Worm (Caenorhabditis elegans) whole organism, young adult: Measurements from ENCODE around the gene glt-4.

ENCODE experiments used
- B0261.1 ChIP-seq: sonication (generic microtip); optimal IDR thresholded peaks from 2 replicates; lab custom pipeline; 2016; ENCODE audit warnings: mild to moderate bottlenecking, missing genetic modification characterization, moderate library complexity, missing compliant biosample characterization
- B0336.3 ChIP-seq: fragments of 200-800 bp; sonication (Bioruptor generic); IDR thresholded peaks from 2 replicates; pipeline ENCODE4 v1.3.6; 2022; ENCODE audit warnings: missing genetic modification characterization, missing compliant biosample characterization
- F22D6.2 ChIP-seq: sonication (generic microtip); optimal IDR thresholded peaks from 2 replicates; lab custom pipeline; 2016; ENCODE audit warnings: mild to moderate bottlenecking, missing genetic modification characterization, missing compliant biosample characterization
- F52B5.7 ChIP-seq: sonication (generic microtip); optimal IDR thresholded peaks from 2 replicates; lab custom pipeline; 2016; ENCODE audit warnings: mild to moderate bottlenecking, missing genetic modification characterization, missing compliant biosample characterization
- K12H6.12 ChIP-seq: fragments of 200-800 bp; sonication (Bioruptor generic); optimal IDR thresholded peaks from 2 replicates; lab custom pipeline; 2018; ENCODE audit warnings: mild to moderate bottlenecking, missing genetic modification characterization, missing compliant biosample characterization
- T26A5.8 ChIP-seq: sonication (generic microtip); optimal IDR thresholded peaks from 2 replicates; lab custom pipeline; 2016; ENCODE audit warnings: missing genetic modification characterization, missing compliant biosample characterization
- Y53G8AR.9 ChIP-seq: fragments of 200-800 bp; sonication (Bioruptor generic); conservative IDR thresholded peaks from 2 replicates; pipeline ENCODE4 v1.3.6; 2022; ENCODE audit warnings: missing genetic modification reagents, missing genetic modification characterization, missing compliant biosample characterization
- ZK185.1 ChIP-seq: sonication (generic microtip); optimal IDR thresholded peaks from 2 replicates; lab custom pipeline; 2016; ENCODE audit warnings: mild to moderate bottlenecking, missing genetic modification characterization, missing compliant biosample characterization; ENCODE audit not compliant: poor library complexity, severe bottlenecking
- ama-1 ChIP-seq, 3 experiments: fragments of 150-350 bp in 1 of 3; sonication (generic microtip) in 2 of 3; optimal IDR thresholded peaks; 2 replicates each; lab custom pipeline; 2014 to 2018; ENCODE audit warnings: missing biosample characterization in 2 of 3, missing genetic modification characterization in 2 of 3, missing genetic modification reagents in 2 of 3
- attf-5 ChIP-seq: fragments of 200-800 bp; sonication (Bioruptor generic); optimal IDR thresholded peaks from 2 replicates; lab custom pipeline; 2018; ENCODE audit warnings: mild to moderate bottlenecking, missing genetic modification characterization, missing compliant biosample characterization
- ceh-27 ChIP-seq: fragments of 200-800 bp; sonication (Bioruptor generic); optimal IDR thresholded peaks from 2 replicates; lab custom pipeline; 2018; ENCODE audit warnings: mild to moderate bottlenecking, missing genetic modification characterization, moderate library complexity, missing compliant biosample characterization
- ceh-40 ChIP-seq: fragments of 200-800 bp; sonication (Bioruptor generic); IDR thresholded peaks from 2 replicates; pipeline ENCODE4 v1.3.6; 2022; ENCODE audit warnings: missing genetic modification characterization, missing compliant biosample characterization
- chd-7 ChIP-seq: sonication (generic microtip); optimal IDR thresholded peaks from 2 replicates; lab custom pipeline; 2016; ENCODE audit warnings: mild to moderate bottlenecking, missing genetic modification characterization, moderate library complexity, missing compliant biosample characterization
- die-1 ChIP-seq: sonication (generic microtip); optimal IDR thresholded peaks from 2 replicates; lab custom pipeline; 2016; ENCODE audit warnings: missing genotype, mild to moderate bottlenecking, missing genetic modification characterization, missing compliant biosample characterization
- dox-1 ChIP-seq: fragments of 200-800 bp; sonication (Bioruptor generic); IDR thresholded peaks from 2 replicates; pipeline ENCODE4 v1.3.6; 2022; ENCODE audit warnings: missing genetic modification reagents, missing genetic modification characterization, missing compliant biosample characterization
- efl-1 ChIP-seq: fragments of 150-350 bp; optimal IDR thresholded peaks from 2 replicates; lab custom pipeline; 2014; ENCODE audit warnings: missing biosample characterization, missing genetic modification reagents, missing genetic modification characterization
- egl-44 ChIP-seq: fragments of 200-800 bp; sonication (Bioruptor generic); IDR thresholded peaks from 2 replicates; pipeline ENCODE4 v1.3.6; 2022; ENCODE audit warnings: missing genetic modification reagents, missing genetic modification characterization, missing compliant biosample characterization
- egrh-3 ChIP-seq: fragments of 200-800 bp; sonication (Bioruptor generic); IDR thresholded peaks from 2 replicates; pipeline ENCODE4 v1.3.6; 2022; ENCODE audit warnings: missing genetic modification reagents, missing genetic modification characterization, missing compliant biosample characterization
- ekl-4 ChIP-seq: fragments of 200-800 bp; sonication (Bioruptor generic); IDR thresholded peaks from 2 replicates; pipeline ENCODE4 v1.3.6; 2022; ENCODE audit warnings: missing genetic modification reagents, missing genetic modification characterization, missing compliant biosample characterization
- ets-4 ChIP-seq: fragments of 200-800 bp; sonication (Bioruptor generic); optimal IDR thresholded peaks from 2 replicates; lab custom pipeline; 2018; ENCODE audit warnings: mild to moderate bottlenecking, missing genetic modification characterization, missing compliant biosample characterization
- gei-17 ChIP-seq: fragments of 200-800 bp; sonication (Bioruptor generic); optimal IDR thresholded peaks from 2 replicates; lab custom pipeline; 2018; ENCODE audit warnings: mild to moderate bottlenecking, missing genetic modification characterization, missing compliant biosample characterization
- hmg-1.2 ChIP-seq: fragments of 200-800 bp; sonication (Bioruptor generic); IDR thresholded peaks from 2 replicates; pipeline ENCODE4 v1.3.6; 2022; ENCODE audit warnings: missing genetic modification reagents, missing genetic modification characterization, missing compliant biosample characterization
- lin-26 ChIP-seq: fragments of 200-800 bp; sonication (Bioruptor generic); IDR thresholded peaks from 2 replicates; pipeline ENCODE4 v1.3.6; 2022; ENCODE audit warnings: missing genetic modification reagents, missing genetic modification characterization, missing compliant biosample characterization
- lin-54 ChIP-seq: fragments of 200-800 bp; sonication (Bioruptor generic); optimal IDR thresholded peaks from 2 replicates; lab custom pipeline; 2018; ENCODE audit warnings: mild to moderate bottlenecking, missing genetic modification characterization, missing compliant biosample characterization
- madf-10 ChIP-seq: sonication (generic microtip); optimal IDR thresholded peaks from 2 replicates; lab custom pipeline; 2016; ENCODE audit warnings: mild to moderate bottlenecking, missing genetic modification characterization, missing compliant biosample characterization
- madf-3 ChIP-seq: fragments of 200-800 bp; sonication (Bioruptor generic); IDR thresholded peaks from 2 replicates; pipeline ENCODE4 v1.3.6; 2022; ENCODE audit warnings: missing genetic modification reagents, missing genetic modification characterization, missing compliant biosample characterization
- mcd-1 ChIP-seq: fragments of 200-800 bp; sonication (Bioruptor generic); IDR thresholded peaks from 2 replicates; pipeline ENCODE4 v1.3.6; 2022; ENCODE audit warnings: missing genetic modification reagents, missing genetic modification characterization, missing compliant biosample characterization
- nfyb-1 ChIP-seq: fragments of 200-800 bp; sonication (Bioruptor generic); IDR thresholded peaks from 2 replicates; pipeline ENCODE4 v1.3.6; 2022; ENCODE audit warnings: missing genetic modification reagents, missing genetic modification characterization, missing compliant biosample characterization
- nhr-80 ChIP-seq: sonication (generic microtip); optimal IDR thresholded peaks from 2 replicates; lab custom pipeline; 2016; ENCODE audit warnings: missing genetic modification characterization, missing compliant biosample characterization
- rcor-1 ChIP-seq: fragments of 200-800 bp; sonication (Bioruptor generic); IDR thresholded peaks from 2 replicates; pipeline ENCODE4 v1.3.6; 2022; ENCODE audit warnings: missing genetic modification reagents, missing genetic modification characterization, missing compliant biosample characterization
- repo-1 ChIP-seq: sonication (generic microtip); optimal IDR thresholded peaks from 2 replicates; lab custom pipeline; 2017; ENCODE audit warnings: mild to moderate bottlenecking, missing genetic modification characterization, missing compliant biosample characterization
- snpc-3.4 ChIP-seq: sonication (generic microtip); optimal IDR thresholded peaks from 2 replicates; lab custom pipeline; 2017; ENCODE audit warnings: missing genetic modification characterization, mild to moderate bottlenecking, missing compliant biosample characterization, antibody characterized with exemption, moderate library complexity, missing genotype, missing genetic modification reagents
- snpc-4 ChIP-seq, 5 experiments: fragments of 150-350 bp in 1 of 5; sonication (generic microtip) in 4 of 5; optimal IDR thresholded peaks; 2 replicates each; lab custom pipeline; 2014 to 2018; ENCODE audit warnings: missing genetic modification characterization in 5 of 5, missing biosample characterization in 3 of 5, antibody characterized with exemption in 2 of 5, mild to moderate bottlenecking in 2 of 5, missing compliant biosample characterization in 2 of 5, missing genotype in 2 of 5, moderate library complexity in 2 of 5, missing genetic modification reagents in 1 of 5
- tbp1 ChIP-seq: fragments of 200-800 bp; sonication (Bioruptor generic); optimal IDR thresholded peaks from 2 replicates; lab custom pipeline; 2018; ENCODE audit warnings: mild to moderate bottlenecking, missing genetic modification characterization, missing compliant biosample characterization
- tlf-1 ChIP-seq: fragments of 200-800 bp; sonication (Bioruptor generic); optimal IDR thresholded peaks from 2 replicates; lab custom pipeline; 2018; ENCODE audit warnings: mild to moderate bottlenecking, missing genetic modification characterization, missing compliant biosample characterization
- ztf-18 ChIP-seq: sonication (generic microtip); optimal IDR thresholded peaks from 2 replicates; lab custom pipeline; 2016; ENCODE audit warnings: missing genotype, mild to moderate bottlenecking, missing genetic modification characterization, missing compliant biosample characterization
- ztf-22 ChIP-seq: fragments of 200-800 bp; sonication (Bioruptor generic); optimal IDR thresholded peaks from 2 replicates; lab custom pipeline; 2018; ENCODE audit warnings: mild to moderate bottlenecking, missing genetic modification characterization, moderate library complexity, missing compliant biosample characterization
- ztf-26 ChIP-seq: sonication (generic microtip); optimal IDR thresholded peaks from 2 replicates; lab custom pipeline; 2017; ENCODE audit warnings: missing genetic modification characterization, missing compliant biosample characterization
- ztf-6 ChIP-seq: fragments of 200-800 bp; sonication (Bioruptor generic); IDR thresholded peaks from 2 replicates; pipeline ENCODE4 v1.3.6; 2022; ENCODE audit warnings: missing genetic modification reagents, missing genetic modification characterization, missing compliant biosample characterization

glt-4 gene

DNA sequence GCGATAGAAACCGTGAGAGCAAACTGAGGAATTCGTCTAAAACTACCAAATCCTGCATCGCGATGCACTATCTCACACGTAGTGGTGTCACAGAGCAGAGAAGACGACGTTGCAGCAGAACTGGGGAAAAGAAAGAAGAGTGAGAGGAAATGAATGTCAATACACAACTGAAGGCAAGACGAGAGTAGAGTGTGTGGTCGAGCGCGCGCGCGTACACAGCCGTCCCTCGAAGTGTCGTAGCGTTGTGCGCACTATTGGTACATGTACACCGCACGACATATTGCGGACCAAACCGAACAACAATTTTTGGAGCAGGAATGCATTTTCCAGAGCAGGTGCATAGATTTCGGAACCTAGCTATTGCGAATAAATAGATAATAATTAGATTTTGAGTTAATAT is 24.9 kb upstream of the glt-4 start:
- TF ChIP-seq ets-4 (GFP tag; lab: Kevin White, UChicago) (peak; percentile 39), hmg-1.2 (GFP tag; lab: Robert Waterston, UW) (peak; percentile 38; the same call in 1 of the 2 replicates), die-1 (tag; lab: Kevin White, UChicago) (peak; percentile 28), nfyb-1 (GFP tag; lab: Robert Waterston, UW) (peak; percentile 47; the same call in 1 of the 2 replicates), F22D6.2 (no peak), ceh-40 (no peak), egrh-3 (GFP tag; lab: Robert Waterston, UW) (peak; percentile 23; the same call in 1 of the 2 replicates), K12H6.12 (tag; lab: Kevin White, UChicago) (peak; percentile 78), lin-54 (GFP tag; lab: Kevin White, UChicago) (no peak), ztf-26 (no peak), lin-26 (peak; percentile 64), madf-10 (peak; percentile 34), gei-17 (GFP tag; lab: Kevin White, UChicago) (no peak), repo-1 (tag; lab: Kevin White, UChicago) (no peak), ceh-27 (peak; percentile 75), snpc-4 (GFP tag; optimal IDR thresholded peaks at IDR 0.05; lab: Kevin White, UChicago) (no peak), snpc-4 (tag; optimal IDR thresholded peaks at IDR 0.05; lab: Kevin White, UChicago) (peak in 1 of 4 experiments; percentile 42), madf-3 (GFP tag; lab: Robert Waterston, UW) (0 out of 2 replicates have a peak, but pooled peaks have one; percentile 52), rcor-1 (peak; percentile 25; the same call in 1 of the 2 replicates), dox-1 (GFP tag; lab: Robert Waterston, UW) (peak; percentile 56), tlf-1 (GFP tag; lab: Kevin White, UChicago) (no peak), ztf-22 (GFP tag; lab: Kevin White, UChicago) (peak; percentile 36), attf-5 (GFP tag; lab: Kevin White, UChicago) (peak; percentile 32), B0336.3 (GFP tag; lab: Robert Waterston, UW) (peak; percentile 61; the same call in 1 of the 2 replicates), ztf-6 (0 out of 2 replicates have a peak, but pooled peaks have one; percentile 25), efl-1 (GFP tag; lab: Kevin White, UChicago) (peak; percentile 16), tbp1 (GFP tag; lab: Kevin White, UChicago) (peak; percentile 38), ZK185.1 (peak; percentile 25), mcd-1 (0 out of 2 replicates have a peak, but pooled peaks have one; percentile 34), egl-44 (GFP tag; lab: Robert Waterston, UW) (no peak), ztf-18 (peak; percentile 5), Y53G8AR.9 (GFP tag; lab: Robert Waterston, UW) (no peak), chd-7 (tag; lab: Kevin White, UChicago) (peak; percentile 23), ekl-4 (GFP tag; lab: Robert Waterston, UW) (no peak), B0261.1 (tag; lab: Kevin White, UChicago) (peak; percentile 10), ama-1 (optimal IDR thresholded peaks at IDR 0.05; lab: Kevin White, UChicago) (no peak), ama-1 (GFP tag; optimal IDR thresholded peaks at IDR 0.05; lab: Kevin White, UChicago) (no peak), T26A5.8 (tag; lab: Kevin White, UChicago) (no peak), nhr-80 (peak; percentile 59), snpc-3.4 (tag; lab: Kevin White, UChicago) (peak; percentile 10)
- TF ChIP-seq, all 124 proteins: peak for 26

DNA sequence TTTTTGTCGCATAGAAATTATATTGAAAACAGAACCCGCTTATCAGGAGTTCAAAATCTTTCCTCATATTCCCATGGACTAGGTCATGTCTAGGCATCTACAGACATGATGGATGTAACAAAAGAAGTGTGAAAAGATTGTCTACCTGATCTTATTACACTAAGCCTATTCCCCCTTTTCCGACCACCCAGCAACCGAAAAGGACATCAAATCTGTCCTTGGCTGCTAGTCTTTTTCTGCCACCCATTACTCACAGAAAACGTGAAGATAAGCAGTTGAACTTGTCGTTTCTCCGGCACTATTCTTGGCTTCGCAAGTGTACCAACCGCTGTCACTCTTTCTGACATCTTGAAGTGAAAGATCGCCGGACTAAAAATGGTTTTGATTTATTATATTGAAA is 20.3 kb upstream of the glt-4 start:
- TF ChIP-seq F52B5.7 (tag; lab: Kevin White, UChicago) (no peak), repo-1 (tag; lab: Kevin White, UChicago) (no peak), lin-54 (GFP tag; lab: Kevin White, UChicago) (no peak)
- TF ChIP-seq, all 124 proteins: peak for 0
